Fruit fly (Drosophila melanogaster) whole organism, embryonic: ENCODE measurements around the gene CG14340.

Experiments
- Atf3 ChIP-seq: fragments of 200-800 bp; sonication (Bioruptor generic); optimal IDR thresholded peaks from 3 replicates; lab custom pipeline; 2016; ENCODE audit warnings: missing biosample characterization, missing genetic modification characterization
- Bdp1 ChIP-seq: fragments of 200-800 bp; sonication (Bioruptor generic); optimal IDR thresholded peaks from 3 replicates; lab custom pipeline; 2016; ENCODE audit warnings: missing biosample characterization, missing genetic modification characterization
- CG11085 ChIP-seq: fragments of 200-800 bp; sonication (Bioruptor generic); IDR thresholded peaks from 2 replicates; pipeline ENCODE4 v1.3.6; 2022; ENCODE audit warnings: missing biosample characterization, missing genetic modification characterization
- CG1233 ChIP-seq: fragments of 200-800 bp; sonication (Bioruptor generic); optimal IDR thresholded peaks from 4 replicates; lab custom pipeline; 2018; ENCODE audit warnings: missing biosample characterization, mild to moderate bottlenecking, missing genetic modification characterization
- CG13296 ChIP-seq: fragments of 200-800 bp; sonication (Bioruptor generic); optimal IDR thresholded peaks from 3 replicates; lab custom pipeline; 2018; ENCODE audit warnings: missing biosample characterization, mild to moderate bottlenecking, missing genetic modification characterization
- CG14014 ChIP-seq: fragments of 200-800 bp; sonication (Bioruptor generic); IDR thresholded peaks from 2 replicates; pipeline ENCODE4 v1.3.6; 2022; ENCODE audit warnings: missing biosample characterization, missing genetic modification characterization
- CG14050 ChIP-seq: fragments of 200-800 bp; sonication (Bioruptor generic); IDR thresholded peaks from 3 replicates; pipeline ENCODE4 v1.3.6; 2022; ENCODE audit warnings: missing biosample characterization, missing genetic modification characterization
- CG14441 ChIP-seq: fragments of 200-800 bp; sonication (Bioruptor generic); IDR thresholded peaks from 2 replicates; pipeline ENCODE4 v1.3.6; 2022; ENCODE audit warnings: missing biosample characterization, missing genetic modification characterization
- CG14860 ChIP-seq: fragments of 200-800 bp; sonication (Bioruptor generic); IDR thresholded peaks from 3 replicates; pipeline ENCODE4 v1.3.6; 2022; ENCODE audit warnings: missing biosample characterization, missing genetic modification characterization; ENCODE audit not compliant: partially characterized antibody
- CG16863 ChIP-seq: fragments of 200-800 bp; sonication (Bioruptor generic); optimal IDR thresholded peaks from 3 replicates; lab custom pipeline; 2016; ENCODE audit warnings: missing biosample characterization, missing genetic modification characterization
- CG17361 ChIP-seq: fragments of 200-800 bp; sonication (Bioruptor generic); IDR thresholded peaks from 3 replicates; pipeline ENCODE4 v1.3.6; 2022; ENCODE audit warnings: missing biosample characterization, missing genetic modification characterization
- CG32767 ChIP-seq: fragments of 200-800 bp; sonication (Bioruptor generic); IDR thresholded peaks from 2 replicates; pipeline ENCODE4 v1.3.6; 2022; ENCODE audit warnings: missing biosample characterization, missing genetic modification characterization
- CG33213 ChIP-seq: fragments of 200-800 bp; sonication (Bioruptor generic); optimal IDR thresholded peaks from 3 replicates; lab custom pipeline; 2016; ENCODE audit warnings: missing biosample characterization, missing genetic modification characterization
- CG3407 ChIP-seq: fragments of 200-800 bp; sonication (Bioruptor generic); optimal IDR thresholded peaks from 2 replicates; lab custom pipeline; 2018; ENCODE audit warnings: missing biosample characterization, mild to moderate bottlenecking, missing genetic modification characterization
- CG3726 ChIP-seq: fragments of 200-800 bp; sonication (Bioruptor generic); IDR thresholded peaks from 3 replicates; pipeline ENCODE4, ENCODE4 v1.3.6; 2022; ENCODE audit warnings: missing biosample characterization, missing genetic modification characterization
- CG3847 ChIP-seq: fragments of 200-800 bp; sonication (Bioruptor generic); IDR thresholded peaks from 2 replicates; pipeline ENCODE4 v1.3.6; 2022; ENCODE audit warnings: missing biosample characterization, missing genetic modification characterization
- CG4282 ChIP-seq: fragments of 200-800 bp; sonication (Bioruptor generic); optimal IDR thresholded peaks from 2 replicates; lab custom pipeline; 2016; ENCODE audit warnings: missing biosample characterization, missing genetic modification characterization
- CG7786 ChIP-seq: fragments of 200-800 bp; sonication (Bioruptor generic); optimal IDR thresholded peaks from 2 replicates; lab custom pipeline; 2016; ENCODE audit warnings: missing biosample characterization, missing genetic modification characterization
- CG8388 ChIP-seq: fragments of 200-800 bp; sonication (Bioruptor generic); optimal IDR thresholded peaks from 2 replicates; lab custom pipeline; 2019; ENCODE audit warnings: missing biosample characterization, mild to moderate bottlenecking, missing genetic modification characterization, moderate library complexity
- CG8944 ChIP-seq: fragments of 200-800 bp; sonication (Bioruptor generic); optimal IDR thresholded peaks from 3 replicates; lab custom pipeline; 2016; ENCODE audit warnings: missing biosample characterization, missing genetic modification characterization
- CoRest ChIP-seq: fragments of 200-800 bp; sonication (Bioruptor generic); optimal IDR thresholded peaks from 3 replicates; lab custom pipeline; 2018; ENCODE audit warnings: missing biosample characterization, mild to moderate bottlenecking, missing genetic modification characterization, moderate library complexity
- Dip2 ChIP-seq: fragments of 200-800 bp; sonication (Bioruptor generic); IDR thresholded peaks from 2 replicates; pipeline ENCODE4 v1.3.6; 2022; ENCODE audit warnings: missing biosample characterization, missing genetic modification characterization
- Doc2 ChIP-seq: fragments of 200-800 bp; sonication (Bioruptor generic); IDR thresholded peaks from 2 replicates; pipeline ENCODE4 v1.3.6; 2022; ENCODE audit warnings: missing biosample characterization, missing genetic modification characterization
- Drgx ChIP-seq: fragments of 200-800 bp; sonication (Bioruptor generic); IDR thresholded peaks from 2 replicates; pipeline ENCODE4 v1.3.6; 2022; ENCODE audit warnings: missing biosample characterization, missing genetic modification characterization
- Eip74EF ChIP-seq, 2 experiments: fragments of 200-800 bp in 1 of 2; fragments of >200 bp in 1 of 2; sonication (Bioruptor generic) in 1 of 2; optimal IDR thresholded peaks; 2 replicates each; lab custom pipeline; 2017 to 2019; ENCODE audit warnings: missing biosample characterization in 2 of 2, missing genetic modification characterization in 2 of 2, mild to moderate bottlenecking in 1 of 2, moderate library complexity in 1 of 2
- Fer3 ChIP-seq: fragments of 200-800 bp; sonication (Bioruptor generic); optimal IDR thresholded peaks from 2 replicates; lab custom pipeline; 2018; ENCODE audit warnings: missing biosample characterization, mild to moderate bottlenecking, missing genetic modification characterization, moderate library complexity
- HLH4C ChIP-seq: fragments of 200-800 bp; sonication (Bioruptor generic); IDR thresholded peaks from 3 replicates; pipeline ENCODE4 v1.3.6; 2022; ENCODE audit warnings: missing biosample characterization, missing genetic modification characterization; ENCODE audit not compliant: partially characterized antibody
- Hr51 ChIP-seq, 2 experiments: fragments of 200-800 bp; sonication (Bioruptor generic); optimal IDR thresholded peaks; 2 replicates in 1 of 2; 3 replicates in 1 of 2; lab custom pipeline; 2016 to 2018; ENCODE audit warnings: missing biosample characterization in 2 of 2, missing genetic modification characterization in 2 of 2, mild to moderate bottlenecking in 1 of 2, moderate library complexity in 1 of 2
- Hr78 ChIP-seq, 2 experiments: fragments of 200-800 bp in 1 of 2; fragments of >200 bp in 1 of 2; sonication (Bioruptor generic) in 1 of 2; optimal IDR thresholded peaks; 2 replicates each; lab custom pipeline; 2017 to 2019; ENCODE audit warnings: missing biosample characterization in 2 of 2, missing genetic modification characterization in 2 of 2, mild to moderate bottlenecking in 1 of 2, moderate library complexity in 1 of 2
- Oaz ChIP-seq: fragments of 200-800 bp; sonication (Bioruptor generic); IDR thresholded peaks from 2 replicates; pipeline ENCODE4 v1.3.6; 2022; ENCODE audit warnings: missing biosample characterization, missing genetic modification characterization
- Vsx1 ChIP-seq: fragments of 200-800 bp; sonication (Bioruptor generic); optimal IDR thresholded peaks from 2 replicates; lab custom pipeline; 2017; ENCODE audit warnings: missing biosample characterization, mild to moderate bottlenecking, missing genetic modification characterization, missing genetic modification reagents
- chn ChIP-seq: fragments of 200-800 bp; sonication (Bioruptor generic); optimal IDR thresholded peaks from 2 replicates; lab custom pipeline; 2016; ENCODE audit warnings: missing biosample characterization, missing genetic modification characterization
- cwo ChIP-seq: fragments of 200-800 bp; sonication (Bioruptor generic); optimal IDR thresholded peaks from 3 replicates; lab custom pipeline; 2017; ENCODE audit warnings: missing biosample characterization, missing genetic modification characterization, mild to moderate bottlenecking, moderate library complexity, missing genetic modification reagents
- dan ChIP-seq: fragments of 200-800 bp; sonication (Bioruptor generic); IDR thresholded peaks from 2 replicates; pipeline ENCODE4 v1.3.6; 2022; ENCODE audit warnings: missing biosample characterization, missing genetic modification characterization
- exex ChIP-seq: fragments of 200-800 bp; sonication (Bioruptor generic); optimal IDR thresholded peaks from 4 replicates; lab custom pipeline; 2018; ENCODE audit warnings: missing biosample characterization, mild to moderate bottlenecking, missing genetic modification characterization, moderate library complexity
- fd3F ChIP-seq: fragments of 200-800 bp; sonication (Bioruptor generic); optimal IDR thresholded peaks from 2 replicates; lab custom pipeline; 2018; ENCODE audit warnings: missing biosample characterization, mild to moderate bottlenecking, missing genetic modification characterization, moderate library complexity
- gro ChIP-seq: fragments of 200-800 bp; sonication (Bioruptor generic); optimal IDR thresholded peaks from 2 replicates; lab custom pipeline; 2016; ENCODE audit warnings: missing biosample characterization, missing genetic modification characterization
- her ChIP-seq: fragments of 200-800 bp; sonication (Bioruptor generic); optimal IDR thresholded peaks from 2 replicates; lab custom pipeline; 2016; ENCODE audit warnings: missing biosample characterization, missing genetic modification characterization
- knrl ChIP-seq: fragments of 200-800 bp; sonication (Bioruptor generic); IDR thresholded peaks from 3 replicates; pipeline ENCODE4 v1.3.6; 2022; ENCODE audit warnings: missing biosample characterization, missing genetic modification characterization; ENCODE audit not compliant: partially characterized antibody
- lbe ChIP-seq: fragments of 200-800 bp; sonication (Bioruptor generic); optimal IDR thresholded peaks from 2 replicates; lab custom pipeline; 2016; ENCODE audit warnings: missing biosample characterization, mild to moderate bottlenecking, missing genetic modification characterization
- lmd ChIP-seq: fragments of 200-800 bp; sonication (Bioruptor generic); IDR thresholded peaks from 2 replicates; pipeline ENCODE4 v1.3.6; 2022; ENCODE audit warnings: missing biosample characterization, missing genetic modification characterization
- onecut ChIP-seq: fragments of 200-800 bp; sonication (Bioruptor generic); IDR thresholded peaks from 2 replicates; pipeline ENCODE4 v1.3.6; 2022; ENCODE audit warnings: missing biosample characterization, missing genetic modification characterization
- pho ChIP-seq: fragments of 200-800 bp; sonication (Bioruptor generic); optimal IDR thresholded peaks from 2 replicates; lab custom pipeline; 2016; ENCODE audit warnings: missing biosample characterization, missing genetic modification characterization
- rib ChIP-seq: fragments of 200-800 bp; sonication (Bioruptor generic); IDR thresholded peaks from 2 replicates; pipeline ENCODE4 v1.3.6; 2022; ENCODE audit warnings: missing biosample characterization, missing genetic modification characterization
- sd ChIP-seq: fragments of 200-800 bp; sonication (Bioruptor generic); optimal IDR thresholded peaks from 3 replicates; lab custom pipeline; 2018; ENCODE audit warnings: missing biosample characterization, mild to moderate bottlenecking, missing genetic modification characterization, moderate library complexity
- sisA ChIP-seq: fragments of 200-800 bp; sonication (Bioruptor generic); IDR thresholded peaks from 2 replicates; pipeline ENCODE4 v1.3.6; 2022; ENCODE audit warnings: missing biosample characterization, missing genetic modification characterization
- slp2 ChIP-seq: fragments of 200-800 bp; sonication (Bioruptor generic); optimal IDR thresholded peaks from 2 replicates; lab custom pipeline; 2016; ENCODE audit warnings: missing biosample characterization, missing genetic modification characterization
- sr ChIP-seq: fragments of 200-800 bp; sonication (Bioruptor generic); IDR thresholded peaks from 3 replicates; pipeline ENCODE4 v1.3.6; 2022; ENCODE audit warnings: missing biosample characterization, missing genetic modification characterization
- tio ChIP-seq: fragments of 200-800 bp; sonication (Bioruptor generic); optimal IDR thresholded peaks from 2 replicates; lab custom pipeline; 2017; ENCODE audit warnings: missing biosample characterization, missing genetic modification characterization, inconsistent platforms
- toy ChIP-seq: fragments of 200-800 bp; sonication (Bioruptor generic); IDR thresholded peaks from 2 replicates; pipeline ENCODE4 v1.3.6; 2022; ENCODE audit warnings: missing biosample characterization, missing genetic modification characterization

CG14340 gene

DNA sequence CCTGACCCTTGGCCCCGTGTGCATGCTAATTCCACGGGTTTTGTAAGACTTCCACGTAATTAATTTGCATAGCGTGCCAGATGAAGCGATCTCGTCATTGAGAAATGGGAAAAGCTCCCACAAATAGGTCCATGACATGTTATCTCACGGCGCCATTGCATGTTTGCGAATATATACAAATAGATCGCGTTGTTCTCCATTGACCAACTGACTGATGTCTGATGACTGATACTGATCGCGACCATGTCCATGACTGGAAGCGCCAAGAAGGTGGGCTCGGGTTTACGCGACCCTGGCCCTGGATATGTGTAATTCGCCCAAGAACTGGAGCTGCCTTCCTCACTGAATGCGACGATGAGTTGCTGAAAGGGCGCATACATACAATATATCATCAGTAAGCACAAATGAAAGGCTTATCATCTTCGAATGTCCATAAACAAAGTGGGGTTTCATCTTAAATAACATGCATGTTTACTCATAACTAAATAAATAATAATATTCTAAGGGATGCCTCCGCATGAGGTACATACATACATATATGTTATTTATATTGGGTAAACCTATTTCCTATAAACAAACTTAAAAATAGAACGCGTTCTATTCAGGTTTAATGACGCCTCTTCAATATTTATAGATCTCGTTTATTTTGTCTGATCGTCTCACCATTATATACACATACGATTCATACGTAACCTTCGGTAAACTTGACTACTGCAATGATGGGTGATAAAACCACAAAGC, 10.5 kb downstream of the CG14340 start (continued):
- TF ChIP-seq cwo (GFP tag; lab: Kevin White, UChicago) (peak; percentile 29), slp2 (GFP tag; lab: Kevin White, UChicago) (no peak), CG14860 (GFP tag; lab: Robert Waterston, UW) (no peak), CG14050 (GFP tag; lab: Robert Waterston, UW) (no peak), Eip74EF (GFP tag; optimal IDR thresholded peaks at IDR 0.05; lab: Kevin White, UChicago) (peak in 1 of 2 experiments; percentile 74), onecut (GFP tag; lab: Robert Waterston, UW) (no peak), CG8388 (GFP tag; lab: Kevin White, UChicago) (peak; percentile 43), lmd (GFP tag; lab: Robert Waterston, UW) (no peak), CG13296 (no peak), CG1233 (peak; percentile 45), HLH4C (GFP tag; lab: Robert Waterston, UW) (no peak), sr (no peak), Hr51 (GFP tag; optimal IDR thresholded peaks at IDR 0.05; lab: Kevin White, UChicago) (no peak), dan (no peak), CoRest (peak; percentile 34), CG3847 (GFP tag; lab: Robert Waterston, UW) (no peak), Drgx (GFP tag; lab: Robert Waterston, UW) (no peak), CG8944 (GFP tag; lab: Kevin White, UChicago) (no peak), rib (GFP tag; lab: Robert Waterston, UW) (no peak), Doc2 (GFP tag; lab: Robert Waterston, UW) (no peak), Dip2 (no peak), her (GFP tag; lab: Kevin White, UChicago) (no peak), toy (GFP tag; lab: Robert Waterston, UW) (no peak), chn (GFP tag; lab: Kevin White, UChicago) (no peak), pho (no peak), tio (GFP tag; lab: Kevin White, UChicago) (no peak), gro (GFP tag; lab: Kevin White, UChicago) (no peak), Fer3 (tag; lab: Kevin White, UChicago) (peak; percentile 30), CG11085 (GFP tag; lab: Robert Waterston, UW) (no peak), sd (peak; percentile 10), Bdp1 (no peak), CG16863 (no peak), CG3726 (GFP tag; lab: Robert Waterston, UW) (0 out of 3 replicates have a peak, but pooled peaks have one; percentile 14), CG7786 (no peak), CG14014 (no peak), CG3407 (peak; percentile 77), CG33213 (GFP tag; lab: Kevin White, UChicago) (no peak), CG32767 (GFP tag; lab: Robert Waterston, UW) (no peak), lbe (GFP tag; lab: Kevin White, UChicago) (no peak), sisA (no peak), exex (tag; lab: Kevin White, UChicago) (peak; percentile 14), Atf3 (no peak), Vsx1 (peak; percentile 45), CG14441 (no peak), fd3F (GFP tag; lab: Kevin White, UChicago) (no peak), CG17361 (GFP tag; lab: Robert Waterston, UW) (peak; percentile 60; the same call in 2 of the 3 replicates), knrl (GFP tag; lab: Robert Waterston, UW) (no peak), Hr78 (GFP tag; optimal IDR thresholded peaks at IDR 0.05; lab: Kevin White, UChicago) (no peak), Oaz (GFP tag; lab: Robert Waterston, UW) (no peak), CG4282 (no peak)
